Fruit fly (Drosophila melanogaster) whole organism, embryonic: Measurements from ENCODE around the gene CG33654.

ENCODE experiments used
- B-H1 ChIP-seq: fragments of 200-800 bp; sonication (Bioruptor generic); IDR thresholded peaks from 3 replicates; pipeline ENCODE4 v1.3.6; 2022; ENCODE audit warnings: missing biosample characterization, missing genetic modification characterization
- Blimp-1 ChIP-seq: fragments of 200-800 bp; sonication (Bioruptor generic); optimal IDR thresholded peaks from 3 replicates; lab custom pipeline; 2018; ENCODE audit warnings: missing biosample characterization, missing genetic modification characterization, mild to moderate bottlenecking, moderate library complexity, missing genetic modification reagents
- BtbVII ChIP-seq: fragments of 200-800 bp; sonication (Bioruptor generic); optimal IDR thresholded peaks from 3 replicates; lab custom pipeline; 2017; ENCODE audit warnings: missing biosample characterization, mild to moderate bottlenecking, missing genetic modification characterization
- CG11696 ChIP-seq: fragments of 200-800 bp; sonication (Bioruptor generic); IDR thresholded peaks from 2 replicates; pipeline ENCODE4 v1.3.6; 2022; ENCODE audit warnings: missing biosample characterization, missing genetic modification characterization
- CG12071 ChIP-seq: fragments of 200-800 bp; sonication (Bioruptor generic); optimal IDR thresholded peaks from 3 replicates; lab custom pipeline; 2018; ENCODE audit warnings: missing biosample characterization, mild to moderate bottlenecking, missing genetic modification characterization
- CG12219 ChIP-seq: fragments of 200-800 bp; sonication (Bioruptor generic); optimal IDR thresholded peaks from 3 replicates; lab custom pipeline; 2018; ENCODE audit warnings: missing biosample characterization, mild to moderate bottlenecking, missing genetic modification characterization
- CG12299 ChIP-seq: fragments of 200-800 bp; sonication (Bioruptor generic); optimal IDR thresholded peaks from 2 replicates; lab custom pipeline; 2018; ENCODE audit warnings: missing biosample characterization, mild to moderate bottlenecking, missing genetic modification characterization
- CG14050 ChIP-seq: fragments of 200-800 bp; sonication (Bioruptor generic); IDR thresholded peaks from 3 replicates; pipeline ENCODE4 v1.3.6; 2022; ENCODE audit warnings: missing biosample characterization, missing genetic modification characterization
- CG16815 ChIP-seq: fragments of 200-800 bp; sonication (Bioruptor generic); optimal IDR thresholded peaks from 3 replicates; lab custom pipeline; 2017; ENCODE audit warnings: missing biosample characterization, mild to moderate bottlenecking, missing genetic modification characterization
- CG17912 ChIP-seq: fragments of 200-800 bp; sonication (Bioruptor generic); optimal IDR thresholded peaks from 2 replicates; lab custom pipeline; 2018; ENCODE audit warnings: missing biosample characterization, mild to moderate bottlenecking, missing genetic modification characterization
- CG2712 ChIP-seq: fragments of 200-800 bp; optimal IDR thresholded peaks from 3 replicates; lab custom pipeline; 2019; ENCODE audit warnings: missing biosample characterization, mild to moderate bottlenecking, missing genetic modification characterization, moderate library complexity
- CG3847 ChIP-seq: fragments of 200-800 bp; sonication (Bioruptor generic); IDR thresholded peaks from 2 replicates; pipeline ENCODE4 v1.3.6; 2022; ENCODE audit warnings: missing biosample characterization, missing genetic modification characterization
- CG4328 ChIP-seq: fragments of 200-800 bp; sonication (Bioruptor generic); optimal IDR thresholded peaks from 3 replicates; lab custom pipeline; 2017; ENCODE audit warnings: missing biosample characterization, missing genetic modification reagents, missing genetic modification characterization
- CG43689 ChIP-seq: fragments of 200-800 bp; sonication (Bioruptor generic); IDR thresholded peaks from 2 replicates; pipeline ENCODE4 v1.3.6; 2022; ENCODE audit warnings: missing biosample characterization, missing genetic modification characterization
- CG4404 ChIP-seq: fragments of 200-800 bp; sonication (Bioruptor generic); IDR thresholded peaks from 2 replicates; pipeline ENCODE4 v1.3.6; 2022; ENCODE audit warnings: missing biosample characterization, missing genetic modification characterization
- CG6791 ChIP-seq: fragments of 200-800 bp; sonication (Bioruptor generic); IDR thresholded peaks from 3 replicates; pipeline ENCODE4 v1.3.6; 2022; ENCODE audit warnings: missing biosample characterization, missing genetic modification characterization; ENCODE audit not compliant: partially characterized antibody
- CG7357 ChIP-seq: fragments of 200-800 bp; sonication (Bioruptor generic); IDR thresholded peaks from 3 replicates; pipeline ENCODE4 v1.3.6; 2022; ENCODE audit warnings: missing biosample characterization, missing genetic modification characterization
- CG7372 ChIP-seq: fragments of 200-800 bp; sonication (Bioruptor generic); IDR thresholded peaks from 2 replicates; pipeline ENCODE4 v1.3.6; 2022; ENCODE audit warnings: missing biosample characterization, missing genetic modification characterization
- CG8478 ChIP-seq: fragments of >200 bp; optimal IDR thresholded peaks from 2 replicates; lab custom pipeline; 2018
- Chrac-16 ChIP-seq: fragments of 200-800 bp; sonication (Bioruptor generic); optimal IDR thresholded peaks from 3 replicates; lab custom pipeline; 2016; ENCODE audit warnings: missing biosample characterization, missing genetic modification characterization
- Dbx ChIP-seq: fragments of 200-800 bp; sonication (Bioruptor generic); IDR thresholded peaks from 3 replicates; pipeline ENCODE4 v1.3.6; 2022; ENCODE audit warnings: missing biosample characterization, missing genetic modification characterization
- Fer2 ChIP-seq: fragments of 200-800 bp; sonication (Bioruptor generic); optimal IDR thresholded peaks from 2 replicates; lab custom pipeline; 2018; ENCODE audit warnings: missing biosample characterization, mild to moderate bottlenecking, missing genetic modification characterization, moderate library complexity
- H2.0 ChIP-seq: fragments of 200-800 bp; sonication (Bioruptor generic); IDR thresholded peaks from 2 replicates; pipeline ENCODE4 v1.3.6; 2022; ENCODE audit warnings: missing biosample characterization, missing genetic modification characterization
- MTF-1 ChIP-seq: fragments of 200-800 bp; sonication (Bioruptor generic); optimal IDR thresholded peaks from 2 replicates; lab custom pipeline; 2018; ENCODE audit warnings: missing biosample characterization, mild to moderate bottlenecking, missing genetic modification characterization, borderline replicate concordance
- Ptx1 ChIP-seq: fragments of 200-800 bp; sonication (Bioruptor generic); IDR thresholded peaks from 2 replicates; pipeline ENCODE4 v1.3.6; 2022; ENCODE audit warnings: missing biosample characterization, missing genetic modification characterization
- Sin3A ChIP-seq: fragments of >200 bp; optimal IDR thresholded peaks from 2 replicates; lab custom pipeline; 2018
- Sry-β ChIP-seq: fragments of 200-800 bp; sonication (Bioruptor generic); optimal IDR thresholded peaks from 2 replicates; lab custom pipeline; 2018; ENCODE audit warnings: missing biosample characterization, mild to moderate bottlenecking, missing genetic modification characterization, moderate library complexity
- Taf1 ChIP-seq: fragments of 200-800 bp; sonication (Bioruptor generic); IDR thresholded peaks from 2 replicates; pipeline ENCODE4 v1.3.6; 2022; ENCODE audit warnings: missing biosample characterization, missing genetic modification characterization
- Xrp1 ChIP-seq: fragments of 200-800 bp; sonication (Bioruptor generic); IDR thresholded peaks from 2 replicates; pipeline ENCODE4 v1.3.6; 2022; ENCODE audit warnings: missing biosample characterization, missing genetic modification characterization
- abd-A ChIP-seq: fragments of 200-800 bp; sonication (Bioruptor generic); optimal IDR thresholded peaks from 3 replicates; lab custom pipeline; 2019; ENCODE audit warnings: missing biosample characterization, mild to moderate bottlenecking, missing genetic modification characterization, moderate library complexity
- ara ChIP-seq: fragments of 200-800 bp; sonication (Bioruptor generic); IDR thresholded peaks from 2 replicates; pipeline ENCODE4 v1.3.6; 2022; ENCODE audit warnings: missing biosample characterization, missing genetic modification characterization
- bowl ChIP-seq: fragments of 200-800 bp; sonication (Bioruptor generic); IDR thresholded peaks from 2 replicates; pipeline ENCODE4 v1.3.6; 2022; ENCODE audit warnings: missing biosample characterization, missing genetic modification characterization
- chif ChIP-seq, 2 experiments: fragments of 200-800 bp; sonication (Bioruptor generic); optimal IDR thresholded peaks; 3 replicates each; lab custom pipeline; 2016; ENCODE audit warnings: missing biosample characterization in 2 of 2, missing genetic modification characterization in 2 of 2
- disco-r ChIP-seq: fragments of 200-800 bp; sonication (Bioruptor generic); optimal IDR thresholded peaks from 2 replicates; lab custom pipeline; 2016; ENCODE audit warnings: missing biosample characterization, missing genetic modification characterization
- ems ChIP-seq: fragments of 200-800 bp; sonication (Bioruptor generic); optimal IDR thresholded peaks from 3 replicates; lab custom pipeline; 2016; ENCODE audit warnings: missing biosample characterization, missing genetic modification characterization
- exex ChIP-seq: fragments of 200-800 bp; sonication (Bioruptor generic); optimal IDR thresholded peaks from 4 replicates; lab custom pipeline; 2018; ENCODE audit warnings: missing biosample characterization, mild to moderate bottlenecking, missing genetic modification characterization, moderate library complexity
- gt ChIP-seq: fragments of 200-800 bp; sonication (Bioruptor generic); IDR thresholded peaks from 2 replicates; pipeline ENCODE4 v1.3.6; 2022; ENCODE audit warnings: missing biosample characterization, missing genetic modification characterization
- hkb ChIP-seq, 2 experiments: fragments of 200-800 bp in 1 of 2; fragments of >200 bp in 1 of 2; sonication (Bioruptor generic) in 1 of 2; IDR thresholded peaks in 1 of 2; optimal IDR thresholded peaks in 1 of 2; 2 replicates each; pipeline versions ENCODE4 v1.3.6 to Lab custom; 2017 to 2022; ENCODE audit warnings: missing biosample characterization in 1 of 2, missing genetic modification characterization in 1 of 2
- hth ChIP-seq: fragments of >200 bp; optimal IDR thresholded peaks from 2 replicates; lab custom pipeline; 2017; ENCODE audit warnings: inconsistent platforms
- kni ChIP-seq: fragments of 200-800 bp; sonication (Bioruptor generic); optimal IDR thresholded peaks from 3 replicates; lab custom pipeline; 2017; ENCODE audit warnings: mild to moderate bottlenecking, missing biosample characterization, missing genetic modification reagents, missing genetic modification characterization
- lola ChIP-seq, 3 experiments: fragments of >200 bp in 2 of 3; fragments of 200-800 bp in 1 of 3; sonication (Bioruptor generic) in 1 of 3; optimal IDR thresholded peaks; 2 replicates each; lab custom pipeline; 2017 to 2019; ENCODE audit warnings: missing biosample characterization in 3 of 3, missing genetic modification characterization in 3 of 3, mild to moderate bottlenecking in 1 of 3, moderate library complexity in 1 of 3
- nau ChIP-seq: fragments of 200-800 bp; sonication (Bioruptor generic); optimal IDR thresholded peaks from 3 replicates; lab custom pipeline; 2017; ENCODE audit warnings: missing biosample characterization, mild to moderate bottlenecking, missing genetic modification characterization, missing genetic modification reagents
- onecut ChIP-seq: fragments of 200-800 bp; sonication (Bioruptor generic); IDR thresholded peaks from 2 replicates; pipeline ENCODE4 v1.3.6; 2022; ENCODE audit warnings: missing biosample characterization, missing genetic modification characterization
- pros ChIP-seq: fragments of 200-800 bp; sonication (Bioruptor generic); optimal IDR thresholded peaks from 3 replicates; lab custom pipeline; 2019; ENCODE audit warnings: missing biosample characterization, mild to moderate bottlenecking, missing genetic modification characterization, moderate library complexity
- repo ChIP-seq: fragments of 200-800 bp; sonication (Bioruptor generic); optimal IDR thresholded peaks from 2 replicates; lab custom pipeline; 2016; ENCODE audit warnings: missing biosample characterization, missing genetic modification characterization
- tap ChIP-seq: fragments of 200-800 bp; optimal IDR thresholded peaks from 3 replicates; lab custom pipeline; 2019; ENCODE audit warnings: missing biosample characterization, mild to moderate bottlenecking, missing genetic modification characterization, moderate library complexity
- toy ChIP-seq: fragments of 200-800 bp; sonication (Bioruptor generic); IDR thresholded peaks from 2 replicates; pipeline ENCODE4 v1.3.6; 2022; ENCODE audit warnings: missing biosample characterization, missing genetic modification characterization
- unc-4 ChIP-seq: fragments of 200-800 bp; sonication (Bioruptor generic); IDR thresholded peaks from 2 replicates; pipeline ENCODE4 v1.3.6; 2022; ENCODE audit warnings: missing biosample characterization, missing genetic modification characterization; ENCODE audit not compliant: partially characterized antibody

The CG33654 gene

DNA sequence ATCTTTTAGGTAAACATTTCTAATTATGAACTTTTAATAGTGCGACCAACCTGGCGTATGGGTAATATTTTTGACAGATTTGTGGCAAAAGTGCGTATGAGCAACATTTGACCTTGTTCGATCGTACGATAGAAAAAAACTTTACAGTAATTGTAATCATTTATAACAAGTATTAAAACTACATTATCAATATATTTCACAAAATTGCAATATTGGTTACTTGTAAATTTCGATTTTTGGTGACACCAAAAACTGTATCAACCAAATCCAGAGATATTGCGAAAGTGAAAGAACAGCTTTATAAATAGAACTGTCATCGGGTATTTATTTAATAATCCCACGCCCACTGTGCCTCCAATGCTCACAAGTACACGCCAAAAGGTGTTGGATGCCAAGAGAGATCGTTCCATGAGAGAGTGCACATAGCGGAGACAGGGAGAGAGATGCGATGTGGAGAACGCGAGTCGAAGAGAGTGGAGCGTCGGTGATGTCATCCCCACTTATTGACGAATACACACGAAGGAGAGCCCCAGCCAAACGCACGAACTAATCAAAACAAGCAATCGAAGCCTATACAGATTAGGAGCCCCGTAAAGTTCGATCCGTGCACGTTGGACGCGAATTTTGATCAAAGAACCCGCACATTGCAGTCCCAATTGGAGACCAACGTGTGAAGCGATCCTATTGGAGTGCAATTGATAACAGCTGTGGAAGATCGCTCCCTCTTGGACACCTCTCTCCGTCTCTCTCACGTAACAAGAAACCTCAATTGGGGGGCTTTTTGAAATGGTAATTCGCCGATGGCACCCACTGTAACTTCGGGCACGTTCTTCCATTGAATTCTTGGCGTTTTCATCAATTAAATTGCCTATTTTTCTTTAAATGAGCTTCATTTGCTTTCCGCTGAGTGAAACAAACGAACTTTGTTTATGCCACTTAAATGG is 49.6 kb downstream of the CG33654 start (continued):
- TF ChIP-seq kni (GFP tag; lab: Kevin White, UChicago), result peak; percentile 88
- peak; percentile 85 for TF ChIP-seq Taf1 (GFP tag; lab: Robert Waterston, UW)
- peak; percentile 48; the same call in 1 of the 2 replicates for TF ChIP-seq gt (GFP tag; lab: Robert Waterston, UW)
- TF ChIP-seq CG12299 (tag; lab: Kevin White, UChicago), result peak; percentile 93
- peak; percentile 96 for TF ChIP-seq CG2712
- peak; percentile 85 for TF ChIP-seq Fer2
- peak; percentile 85 for TF ChIP-seq CG7357 (GFP tag; lab: Robert Waterston, UW)
- peak; percentile 92 for TF ChIP-seq CG7372
- TF ChIP-seq CG3847 (GFP tag; lab: Robert Waterston, UW), result peak; percentile 90
- peak; percentile 79 for TF ChIP-seq B-H1 (GFP tag; lab: Robert Waterston, UW)
- TF ChIP-seq pros (GFP tag; lab: Kevin White, UChicago), result peak; percentile 99
- TF ChIP-seq toy (GFP tag; lab: Robert Waterston, UW), result peak; percentile 58
- TF ChIP-seq MTF-1 (GFP tag; lab: Kevin White, UChicago), result peak; percentile 57
- TF ChIP-seq exex (tag; lab: Kevin White, UChicago), result peak; percentile 44
- TF ChIP-seq H2.0 (GFP tag; lab: Robert Waterston, UW), result peak; percentile 69
- peak; percentile 71 for TF ChIP-seq Sry-β
- TF ChIP-seq Dbx (GFP tag; lab: Robert Waterston, UW), result peak; percentile 82
- TF ChIP-seq CG12219 (GFP tag; lab: Kevin White, UChicago), result peak; percentile 95
- TF ChIP-seq Xrp1 (GFP tag; lab: Robert Waterston, UW), result peak; percentile 85
- TF ChIP-seq Sin3A (lab: Kevin White, UChicago), result no peak
- peak in 1 of 3 experiments; percentile 95 for TF ChIP-seq lola (GFP tag; optimal IDR thresholded peaks at IDR 0.05; lab: Kevin White, UChicago)
- TF ChIP-seq ara (GFP tag; lab: Robert Waterston, UW), result peak; percentile 77
- TF ChIP-seq Ptx1 (GFP tag; lab: Robert Waterston, UW), result peak; percentile 94
- peak; percentile 96 for TF ChIP-seq CG16815
- TF ChIP-seq CG4404 (GFP tag; lab: Robert Waterston, UW), result peak; percentile 86
- TF ChIP-seq CG17912 (GFP tag; lab: Kevin White, UChicago), result peak; percentile 75
- TF ChIP-seq CG14050 (GFP tag; lab: Robert Waterston, UW), result peak; percentile 74
- TF ChIP-seq unc-4 (GFP tag; lab: Robert Waterston, UW), result 0 out of 2 replicates have a peak, but pooled peaks have one; percentile 25
- peak; percentile 86 for TF ChIP-seq disco-r (GFP tag; lab: Kevin White, UChicago)
- peak; percentile 93 for TF ChIP-seq Chrac-16 (GFP tag; lab: Kevin White, UChicago)
- peak; percentile 40; the same call in 1 of the 2 replicates for TF ChIP-seq bowl (GFP tag; lab: Robert Waterston, UW)
- TF ChIP-seq CG12071, result peak; percentile 92
- TF ChIP-seq hth (lab: Kevin White, UChicago), result no peak
- peak; percentile 89 for TF ChIP-seq Blimp-1 (GFP tag; lab: Kevin White, UChicago)
- TF ChIP-seq hkb (optimal IDR thresholded peaks at IDR 0.05; lab: Kevin White, UChicago), result no peak
- TF ChIP-seq hkb (GFP tag; IDR thresholded peaks at IDR 0.05; lab: Robert Waterston, UW), result peak; percentile 89
- peak; percentile 88 for TF ChIP-seq tap (tag; lab: Kevin White, UChicago)
- peak; percentile 82 for TF ChIP-seq repo (GFP tag; lab: Kevin White, UChicago)
- TF ChIP-seq onecut (GFP tag; lab: Robert Waterston, UW), result peak; percentile 80
- TF ChIP-seq nau, result peak; percentile 98
- TF ChIP-seq CG8478 (lab: Kevin White, UChicago), result no peak
- TF ChIP-seq CG43689 (GFP tag; lab: Robert Waterston, UW), result peak; percentile 61
- peak; percentile 89 to 90 for TF ChIP-seq chif (GFP tag; optimal IDR thresholded peaks at IDR 0.05; lab: Kevin White, UChicago)
- TF ChIP-seq CG6791 (GFP tag; lab: Robert Waterston, UW), result no peak
- peak; percentile 61 for TF ChIP-seq CG11696
- peak; percentile 61 for TF ChIP-seq abd-A (tag; lab: Kevin White, UChicago)
- TF ChIP-seq CG4328 (GFP tag; lab: Kevin White, UChicago), result peak; percentile 98
- TF ChIP-seq ems (GFP tag; lab: Kevin White, UChicago), result peak; percentile 88
- peak; percentile 99 for TF ChIP-seq BtbVII (GFP tag; lab: Kevin White, UChicago)
